Fruit fly (Drosophila melanogaster): ENCODE results near the gene Sdr.

Gene Sdr

DNA sequence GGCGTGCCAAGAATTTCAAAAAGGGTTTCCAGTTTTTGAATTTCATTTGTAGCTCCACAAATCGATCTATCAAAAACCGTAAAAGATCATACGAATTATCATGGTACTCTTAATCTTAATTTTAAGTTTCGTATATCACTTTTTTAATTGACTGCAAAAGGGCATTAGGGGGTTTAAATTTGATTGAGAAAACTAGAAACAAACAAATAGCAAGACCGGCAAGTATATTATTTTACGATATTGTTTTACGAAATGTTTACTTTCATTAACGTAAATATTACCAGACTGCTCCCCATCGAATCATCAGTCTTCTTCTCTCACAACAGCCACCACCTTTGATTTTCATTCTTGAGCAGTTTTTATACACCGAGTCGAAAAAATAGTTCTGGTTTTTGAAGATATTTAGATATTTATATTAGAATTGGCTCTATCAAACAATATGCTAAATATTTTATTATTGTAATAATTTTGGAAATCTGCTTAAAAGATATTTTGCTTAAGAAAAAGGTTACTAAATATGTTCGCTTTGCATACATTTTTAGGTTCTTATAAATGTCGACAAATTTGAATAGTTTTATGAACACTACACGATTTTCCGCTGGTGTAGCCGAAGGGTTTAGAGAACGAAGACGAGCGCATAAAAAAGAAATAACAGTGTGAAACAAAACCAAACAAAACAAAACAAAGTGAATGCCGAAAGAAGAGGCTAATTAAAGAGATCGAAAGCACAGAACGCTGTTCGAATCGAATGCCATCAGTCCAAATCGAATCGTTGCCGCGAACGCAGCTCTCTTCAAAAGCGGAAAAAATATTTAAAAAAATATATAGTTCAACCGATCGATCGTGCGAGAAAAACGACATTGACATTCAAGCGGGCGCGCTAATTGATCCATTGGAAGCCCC, at the start of gene Sdr (continued):
- TF ChIP-seq Gug (GFP tag; IDR thresholded peaks at IDR 0.05) = no peak
- TF ChIP-seq dsx (GFP tag; optimal IDR thresholded peaks at IDR 0.05; ENCODE audit: poor library complexity, severe bottlenecking) = peak; percentile 50
- no peak for TF ChIP-seq fd85E (GFP tag; optimal IDR thresholded peaks at IDR 0.05)
- peak; percentile 23 for TF ChIP-seq CG34406 (GFP tag; optimal IDR thresholded peaks at IDR 0.05)
- TF ChIP-seq CG6854 (GFP tag; optimal IDR thresholded peaks at IDR 0.05) = no peak
- peak; percentile 29 for TF ChIP-seq Hr39 (GFP tag; optimal IDR thresholded peaks at IDR 0.05)
- no peak for TF ChIP-seq CG11294 (GFP tag; IDR thresholded peaks at IDR 0.05)
- TF ChIP-seq CG15336 (GFP tag; IDR thresholded peaks at IDR 0.05) = 0 out of 2 replicates have a peak, but pooled peaks have one; percentile 9
- TF ChIP-seq CG4318 (GFP tag; optimal IDR thresholded peaks at IDR 0.05) = no peak
- peak; percentile 73 for TF ChIP-seq topi (GFP tag; optimal IDR thresholded peaks at IDR 0.05)

DNA sequence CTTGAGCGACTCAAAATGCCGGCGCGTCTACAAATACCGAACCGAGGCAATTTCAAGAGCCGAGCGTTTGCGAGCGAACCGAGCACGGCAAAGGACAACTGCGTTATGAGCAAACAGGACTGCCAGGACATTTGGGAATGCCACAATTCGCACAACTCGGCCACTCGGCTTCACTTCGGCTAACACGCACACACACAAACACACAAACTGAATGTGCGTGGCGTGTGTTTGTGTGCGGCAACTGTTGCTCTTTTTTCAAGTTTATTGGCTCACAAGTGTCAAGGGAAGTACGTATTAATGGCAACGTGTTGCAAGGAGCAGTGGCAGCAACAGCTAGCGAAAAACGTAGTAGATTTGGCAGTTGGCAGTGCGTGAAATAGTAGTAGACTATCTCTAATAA, 45.1 kb upstream of the Sdr start:
- no peak for TF ChIP-seq Lpt (GFP tag; optimal IDR thresholded peaks at IDR 0.05)
- TF ChIP-seq cyc (GFP tag; optimal IDR thresholded peaks at IDR 0.05) = no peak
- no peak for TF ChIP-seq Hr38 (GFP tag; optimal IDR thresholded peaks at IDR 0.05)
- no peak for TF ChIP-seq CG16779 (tag; optimal IDR thresholded peaks at IDR 0.05)
- TF ChIP-seq lz (GFP tag; optimal IDR thresholded peaks at IDR 0.05) = no peak
- no peak for TF ChIP-seq fd59A (GFP tag; optimal IDR thresholded peaks at IDR 0.05)
- no peak for TF ChIP-seq CG3032 (tag; optimal IDR thresholded peaks at IDR 0.05)

DNA sequence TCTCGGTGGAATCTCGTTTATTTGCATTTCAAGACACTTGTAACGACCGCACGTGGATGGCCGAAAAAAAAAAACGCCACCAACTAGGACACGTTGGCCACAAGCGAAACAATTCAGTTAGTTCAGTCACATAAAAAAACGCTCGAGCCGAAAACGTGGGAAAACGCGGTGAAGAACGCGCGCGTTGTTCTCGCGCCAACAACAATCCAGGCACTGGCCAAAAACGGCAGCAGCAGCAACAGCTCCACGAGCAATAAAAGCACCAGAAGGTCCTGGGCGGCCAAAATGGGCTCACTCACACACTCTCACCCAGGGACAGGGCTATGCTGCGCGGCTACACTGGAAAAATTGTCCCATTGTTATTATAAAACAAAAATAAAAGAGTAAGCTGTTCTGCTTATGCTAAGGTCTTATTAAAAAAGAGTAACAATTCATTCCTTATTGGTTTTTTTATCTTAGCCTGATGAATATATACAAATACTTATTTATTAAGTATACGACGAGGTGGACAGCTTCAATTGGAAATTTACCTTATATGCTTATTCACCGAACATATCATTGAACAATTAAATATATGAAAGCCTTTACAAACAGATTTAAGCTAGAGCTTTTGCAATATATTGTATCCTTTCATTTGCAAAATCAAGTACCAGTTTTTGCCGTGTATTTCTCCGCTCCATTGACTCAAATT, 43.0 kb upstream of the Sdr start, which contains the start of gene btsz:
Gene btsz, minus strand, starts transcription at position 215 of the 691 bp plus-strand sequence.
- peak; percentile 29 for TF ChIP-seq CG4318 (GFP tag; optimal IDR thresholded peaks at IDR 0.05)
- no peak for TF ChIP-seq CG6276 (GFP tag; optimal IDR thresholded peaks at IDR 0.05)

DNA sequence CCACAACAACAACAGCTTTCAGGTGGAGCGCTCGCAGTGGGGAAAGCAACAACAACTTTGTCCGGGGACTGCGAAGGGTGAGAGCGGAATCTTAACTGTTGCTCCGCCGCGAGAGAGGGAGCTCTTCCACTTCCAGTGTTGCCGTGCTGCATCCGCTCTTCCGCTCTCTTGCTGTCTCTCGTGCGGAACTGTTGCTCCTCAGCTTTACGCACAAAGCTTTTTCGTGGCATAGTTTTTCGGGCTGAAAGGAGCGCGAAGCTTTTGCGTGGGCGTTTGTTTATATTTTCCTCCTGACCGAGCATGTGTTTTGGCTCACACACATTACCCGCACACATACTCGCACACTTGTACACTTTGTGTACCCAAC, 42.5 kb upstream of the Sdr start:
- no peak for TF ChIP-seq CG10669 (GFP tag; optimal IDR thresholded peaks at IDR 0.05)
- no peak for TF ChIP-seq CG6854 (GFP tag; optimal IDR thresholded peaks at IDR 0.05)
- TF ChIP-seq CG3032 (tag; optimal IDR thresholded peaks at IDR 0.05) = no peak
- no peak for TF ChIP-seq dac (GFP tag; optimal IDR thresholded peaks at IDR 0.05)
- no peak for TF ChIP-seq net (GFP tag; optimal IDR thresholded peaks at IDR 0.05)
- TF ChIP-seq CG3919 (GFP tag; optimal IDR thresholded peaks at IDR 0.05) = no peak
- no peak for TF ChIP-seq OdsH (GFP tag; optimal IDR thresholded peaks at IDR 0.05)
- no peak for TF ChIP-seq Met (GFP tag; optimal IDR thresholded peaks at IDR 0.05)
- TF ChIP-seq acj6 (GFP tag; optimal IDR thresholded peaks at IDR 0.05) = no peak
- TF ChIP-seq Eip75B (GFP tag; optimal IDR thresholded peaks at IDR 0.05) = no peak
- TF ChIP-seq topi (GFP tag; optimal IDR thresholded peaks at IDR 0.05) = no peak

DNA sequence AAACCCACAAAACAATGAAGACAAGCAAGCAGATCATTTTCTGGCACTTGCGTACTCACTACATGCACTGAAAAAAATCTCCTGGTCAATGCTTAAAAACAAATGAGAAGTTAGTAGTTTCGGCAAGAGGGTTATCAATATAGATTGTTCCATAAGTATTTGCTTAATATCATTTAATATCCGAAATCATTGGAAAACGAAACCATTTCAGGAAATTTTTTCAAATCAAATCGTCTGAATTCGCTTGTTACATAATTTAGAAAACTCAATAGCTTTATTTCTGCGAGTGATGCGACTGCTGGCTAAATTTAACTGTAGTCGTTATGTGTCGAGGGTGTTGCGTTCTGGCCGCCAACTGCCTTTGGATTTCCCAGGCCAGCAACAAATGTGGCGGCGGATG, 40.3 kb upstream of the Sdr start:
- no peak for TF ChIP-seq CG6808 (GFP tag; optimal IDR thresholded peaks at IDR 0.05)
- TF ChIP-seq CG32006 (GFP tag; optimal IDR thresholded peaks at IDR 0.05) = no peak
- no peak for TF ChIP-seq CG6792 (GFP tag; optimal IDR thresholded peaks at IDR 0.05)
- no peak for TF ChIP-seq Eip93F (GFP tag; optimal IDR thresholded peaks at IDR 0.05)
- TF ChIP-seq vri (GFP tag; optimal IDR thresholded peaks at IDR 0.05) = no peak
- TF ChIP-seq lz (GFP tag; optimal IDR thresholded peaks at IDR 0.05) = no peak
- TF ChIP-seq Hr4 (GFP tag; optimal IDR thresholded peaks at IDR 0.05) = no peak
- TF ChIP-seq CG1621 (tag; optimal IDR thresholded peaks at IDR 0.05) = no peak
- no peak for TF ChIP-seq CG8319 (GFP tag; optimal IDR thresholded peaks at IDR 0.05)
- no peak for TF ChIP-seq CG8632 (GFP tag; optimal IDR thresholded peaks at IDR 0.05)
- no peak for TF ChIP-seq fkh (GFP tag; optimal IDR thresholded peaks at IDR 0.05)
- no peak for TF ChIP-seq pdm3 (GFP tag; optimal IDR thresholded peaks at IDR 0.05)
- no peak for TF ChIP-seq topi (GFP tag; optimal IDR thresholded peaks at IDR 0.05)
- no peak for TF ChIP-seq CG10631 (GFP tag; optimal IDR thresholded peaks at IDR 0.05)
- TF ChIP-seq CG6276 (GFP tag; optimal IDR thresholded peaks at IDR 0.05) = no peak

Data from whole organism, prepupa.